Fruit fly (Drosophila melanogaster) whole organism, embryonic: ENCODE measurements around the gene CG14135.

Experiments
- CG10431 ChIP-seq: fragments of 200-800 bp; sonication (Bioruptor generic); optimal IDR thresholded peaks from 3 replicates; lab custom pipeline; 2018; ENCODE audit warnings: missing biosample characterization, mild to moderate bottlenecking, missing genetic modification characterization
- CG10462 ChIP-seq: fragments of 200-800 bp; sonication (Bioruptor generic); optimal IDR thresholded peaks from 2 replicates; lab custom pipeline; 2016; ENCODE audit warnings: missing biosample characterization, missing genetic modification characterization
- CG13296 ChIP-seq: fragments of 200-800 bp; sonication (Bioruptor generic); optimal IDR thresholded peaks from 3 replicates; lab custom pipeline; 2018; ENCODE audit warnings: missing biosample characterization, mild to moderate bottlenecking, missing genetic modification characterization
- CG13424 ChIP-seq: fragments of 200-800 bp; sonication (Bioruptor generic); optimal IDR thresholded peaks from 2 replicates; lab custom pipeline; 2019; ENCODE audit warnings: missing biosample characterization, mild to moderate bottlenecking, missing genetic modification characterization, moderate library complexity
- CG13894 ChIP-seq: fragments of 200-800 bp; sonication (Bioruptor generic); optimal IDR thresholded peaks from 3 replicates; lab custom pipeline; 2018; ENCODE audit warnings: missing biosample characterization, mild to moderate bottlenecking, missing genetic modification characterization, moderate library complexity
- CG14441 ChIP-seq: fragments of 200-800 bp; sonication (Bioruptor generic); IDR thresholded peaks from 2 replicates; pipeline ENCODE4 v1.3.6; 2022; ENCODE audit warnings: missing biosample characterization, missing genetic modification characterization
- CG15601 ChIP-seq: fragments of 200-800 bp; sonication (Bioruptor generic); optimal IDR thresholded peaks from 3 replicates; lab custom pipeline; 2019; ENCODE audit warnings: missing biosample characterization, mild to moderate bottlenecking, missing genetic modification characterization, moderate library complexity
- CG2202 ChIP-seq: fragments of 200-800 bp; sonication (Bioruptor generic); optimal IDR thresholded peaks from 2 replicates; lab custom pipeline; 2018; ENCODE audit warnings: missing biosample characterization, mild to moderate bottlenecking, missing genetic modification characterization
- CG31388 ChIP-seq: fragments of 200-800 bp; sonication (Bioruptor generic); optimal IDR thresholded peaks from 2 replicates; lab custom pipeline; 2016; ENCODE audit warnings: missing biosample characterization, missing genetic modification characterization
- CG34422 ChIP-seq: fragments of 200-800 bp; sonication (Bioruptor generic); IDR thresholded peaks from 3 replicates; pipeline ENCODE4 v1.3.6; 2022; ENCODE audit warnings: missing biosample characterization, missing genetic modification characterization
- CG6272 ChIP-seq: fragments of 200-800 bp; sonication (Bioruptor generic); IDR thresholded peaks from 2 replicates; pipeline ENCODE4 v1.3.6; 2022; ENCODE audit warnings: missing biosample characterization, missing genetic modification characterization
- CG8944 ChIP-seq: fragments of 200-800 bp; sonication (Bioruptor generic); optimal IDR thresholded peaks from 3 replicates; lab custom pipeline; 2016; ENCODE audit warnings: missing biosample characterization, missing genetic modification characterization
- Camta ChIP-seq: fragments of 200-800 bp; sonication (Bioruptor generic); optimal IDR thresholded peaks from 2 replicates; lab custom pipeline; 2016; ENCODE audit warnings: missing biosample characterization, missing genetic modification characterization
- CrebB ChIP-seq: fragments of 200-800 bp; sonication (Bioruptor generic); optimal IDR thresholded peaks from 3 replicates; lab custom pipeline; 2018; ENCODE audit warnings: missing biosample characterization, mild to moderate bottlenecking, missing genetic modification characterization
- D19A ChIP-seq: fragments of 200-800 bp; optimal IDR thresholded peaks from 3 replicates; lab custom pipeline; 2019; ENCODE audit warnings: missing biosample characterization, mild to moderate bottlenecking, missing genetic modification characterization, moderate library complexity
- Dll ChIP-seq: fragments of 200-800 bp; sonication (Bioruptor generic); IDR thresholded peaks from 4 replicates; pipeline ENCODE4 v1.3.6; 2022; ENCODE audit warnings: missing biosample characterization, missing genetic modification characterization; ENCODE audit not compliant: partially characterized antibody
- Doc3 ChIP-seq: fragments of 200-800 bp; sonication (Bioruptor generic); IDR thresholded peaks from 3 replicates; pipeline ENCODE4 v1.3.6; 2022; ENCODE audit warnings: missing biosample characterization, missing genetic modification characterization; ENCODE audit not compliant: partially characterized antibody
- Dref ChIP-seq: fragments of 200-800 bp; sonication (Bioruptor generic); IDR thresholded peaks from 2 replicates; pipeline ENCODE4 v1.3.6; 2022; ENCODE audit warnings: missing biosample characterization, missing genetic modification characterization
- Elba2 ChIP-seq: fragments of 200-800 bp; sonication (Bioruptor generic); optimal IDR thresholded peaks from 3 replicates; lab custom pipeline; 2016; ENCODE audit warnings: missing biosample characterization, missing genetic modification characterization
- Gsc ChIP-seq: fragments of 200-800 bp; sonication (Bioruptor generic); IDR thresholded peaks from 2 replicates; pipeline ENCODE4 v1.3.6; 2022; ENCODE audit warnings: missing biosample characterization, missing genetic modification characterization
- HLH3B ChIP-seq: fragments of 200-800 bp; sonication (Bioruptor generic); IDR thresholded peaks from 2 replicates; pipeline ENCODE4 v1.3.6; 2022; ENCODE audit warnings: missing biosample characterization, missing genetic modification characterization
- HLHmδ ChIP-seq: fragments of 200-800 bp; sonication (Bioruptor generic); optimal IDR thresholded peaks from 2 replicates; lab custom pipeline; 2018; ENCODE audit warnings: missing biosample characterization, mild to moderate bottlenecking, missing genetic modification characterization, moderate library complexity
- HmgZ ChIP-seq: fragments of 200-800 bp; sonication (Bioruptor generic); optimal IDR thresholded peaks from 2 replicates; lab custom pipeline; 2018; ENCODE audit warnings: missing biosample characterization, mild to moderate bottlenecking, missing genetic modification characterization
- Mes4 ChIP-seq: fragments of 200-800 bp; sonication (Bioruptor generic); optimal IDR thresholded peaks from 2 replicates; lab custom pipeline; 2016; ENCODE audit warnings: missing biosample characterization, missing genetic modification characterization
- NFAT ChIP-seq: fragments of 200-800 bp; sonication (Bioruptor generic); IDR thresholded peaks from 2 replicates; pipeline ENCODE4 v1.3.6; 2022; ENCODE audit warnings: missing biosample characterization, missing genetic modification characterization
- Nf-YB ChIP-seq: fragments of 200-800 bp; sonication (Bioruptor generic); optimal IDR thresholded peaks from 3 replicates; lab custom pipeline; 2019; ENCODE audit warnings: missing biosample characterization, mild to moderate bottlenecking, missing genetic modification characterization, moderate library complexity
- NfI ChIP-seq: fragments of 200-800 bp; sonication (Bioruptor generic); optimal IDR thresholded peaks from 3 replicates; lab custom pipeline; 2018; ENCODE audit warnings: missing biosample characterization, mild to moderate bottlenecking, missing genetic modification characterization, moderate library complexity
- Rfx ChIP-seq: fragments of 200-800 bp; sonication (Bioruptor generic); IDR thresholded peaks from 2 replicates; pipeline ENCODE4 v1.3.6; 2022; ENCODE audit warnings: missing biosample characterization, missing genetic modification characterization
- Sry-δ ChIP-seq: fragments of 200-800 bp; sonication (Bioruptor generic); optimal IDR thresholded peaks from 2 replicates; lab custom pipeline; 2016; ENCODE audit warnings: missing biosample characterization, missing genetic modification characterization
- Trl ChIP-seq, 3 experiments: fragments of >200 bp in 2 of 3; fragments of 200-800 bp in 1 of 3; sonication (Bioruptor generic) in 1 of 3; optimal IDR thresholded peaks; 2 replicates in 1 of 3; 3 replicates in 2 of 3; lab custom pipeline; 2016 to 2017; ENCODE audit warnings: missing biosample characterization in 1 of 3, missing genetic modification characterization in 1 of 3
- ap ChIP-seq: fragments of 200-800 bp; sonication (Bioruptor generic); IDR thresholded peaks from 2 replicates; pipeline ENCODE4 v1.3.6; 2022; ENCODE audit warnings: missing biosample characterization, missing genetic modification characterization
- bigmax ChIP-seq: fragments of 200-800 bp; sonication (Bioruptor generic); optimal IDR thresholded peaks from 2 replicates; lab custom pipeline; 2018; ENCODE audit warnings: missing biosample characterization, mild to moderate bottlenecking, missing genetic modification characterization
- br ChIP-seq: fragments of >200 bp; optimal IDR thresholded peaks from 2 replicates; lab custom pipeline; 2017
- cato ChIP-seq: fragments of 200-800 bp; sonication (Bioruptor generic); optimal IDR thresholded peaks from 2 replicates; lab custom pipeline; 2016; ENCODE audit warnings: missing biosample characterization, missing genetic modification characterization, borderline replicate concordance
- cg ChIP-seq: fragments of 200-800 bp; sonication (Bioruptor generic); optimal IDR thresholded peaks from 3 replicates; lab custom pipeline; 2019; ENCODE audit warnings: missing biosample characterization, mild to moderate bottlenecking, missing genetic modification characterization, moderate library complexity
- chif ChIP-seq, 2 experiments: fragments of 200-800 bp; sonication (Bioruptor generic); optimal IDR thresholded peaks; 3 replicates each; lab custom pipeline; 2016; ENCODE audit warnings: missing biosample characterization in 2 of 2, missing genetic modification characterization in 2 of 2
- crol ChIP-seq: fragments of 200-800 bp; sonication (Bioruptor generic); IDR thresholded peaks from 2 replicates; pipeline ENCODE4 v1.3.6; 2022; ENCODE audit warnings: missing biosample characterization, missing genetic modification characterization
- dysf ChIP-seq: fragments of 200-800 bp; sonication (Bioruptor generic); IDR thresholded peaks from 3 replicates; pipeline ENCODE4 v1.3.6; 2022; ENCODE audit warnings: missing biosample characterization, missing genetic modification characterization
- ems ChIP-seq: fragments of 200-800 bp; sonication (Bioruptor generic); optimal IDR thresholded peaks from 3 replicates; lab custom pipeline; 2016; ENCODE audit warnings: missing biosample characterization, missing genetic modification characterization
- en ChIP-seq: fragments of 200-800 bp; sonication (Bioruptor generic); optimal IDR thresholded peaks from 2 replicates; lab custom pipeline; 2016; ENCODE audit warnings: missing biosample characterization, missing genetic modification characterization
- mld ChIP-seq: fragments of 200-800 bp; sonication (Bioruptor generic); IDR thresholded peaks from 3 replicates; pipeline ENCODE4 v1.3.6; 2022; ENCODE audit warnings: missing biosample characterization, missing genetic modification characterization; ENCODE audit not compliant: partially characterized antibody
- peb ChIP-seq: fragments of 200-800 bp; sonication (Bioruptor generic); IDR thresholded peaks from 2 replicates; pipeline ENCODE4 v1.3.6; 2022; ENCODE audit warnings: missing biosample characterization, missing genetic modification characterization
- phol ChIP-seq: fragments of 200-800 bp; sonication (Bioruptor generic); optimal IDR thresholded peaks from 3 replicates; lab custom pipeline; 2018; ENCODE audit warnings: missing biosample characterization, mild to moderate bottlenecking, missing genetic modification characterization, moderate library complexity
- pum ChIP-seq: fragments of 200-800 bp; sonication (Bioruptor generic); optimal IDR thresholded peaks from 2 replicates; lab custom pipeline; 2016; ENCODE audit warnings: missing biosample characterization, missing genetic modification characterization
- sens ChIP-seq: fragments of 200-800 bp; sonication (Bioruptor generic); peaks from one replicate; lab custom pipeline; 2016; ENCODE audit warnings: missing biosample characterization, missing genetic modification characterization
- slp2 ChIP-seq: fragments of 200-800 bp; sonication (Bioruptor generic); optimal IDR thresholded peaks from 2 replicates; lab custom pipeline; 2016; ENCODE audit warnings: missing biosample characterization, missing genetic modification characterization
- tgo ChIP-seq: fragments of 200-800 bp; sonication (Bioruptor generic); IDR thresholded peaks from 3 replicates; pipeline ENCODE4 v1.3.6; 2022; ENCODE audit warnings: missing biosample characterization, missing genetic modification characterization
- twi ChIP-seq: fragments of 200-800 bp; optimal IDR thresholded peaks from 2 replicates; lab custom pipeline; 2019; ENCODE audit warnings: missing biosample characterization, mild to moderate bottlenecking, missing genetic modification characterization, moderate library complexity
- usp ChIP-seq: fragments of >200 bp; optimal IDR thresholded peaks from 2 replicates; lab custom pipeline; 2017; ENCODE audit warnings: missing biosample characterization, missing genetic modification characterization

The CG14135 gene

DNA sequence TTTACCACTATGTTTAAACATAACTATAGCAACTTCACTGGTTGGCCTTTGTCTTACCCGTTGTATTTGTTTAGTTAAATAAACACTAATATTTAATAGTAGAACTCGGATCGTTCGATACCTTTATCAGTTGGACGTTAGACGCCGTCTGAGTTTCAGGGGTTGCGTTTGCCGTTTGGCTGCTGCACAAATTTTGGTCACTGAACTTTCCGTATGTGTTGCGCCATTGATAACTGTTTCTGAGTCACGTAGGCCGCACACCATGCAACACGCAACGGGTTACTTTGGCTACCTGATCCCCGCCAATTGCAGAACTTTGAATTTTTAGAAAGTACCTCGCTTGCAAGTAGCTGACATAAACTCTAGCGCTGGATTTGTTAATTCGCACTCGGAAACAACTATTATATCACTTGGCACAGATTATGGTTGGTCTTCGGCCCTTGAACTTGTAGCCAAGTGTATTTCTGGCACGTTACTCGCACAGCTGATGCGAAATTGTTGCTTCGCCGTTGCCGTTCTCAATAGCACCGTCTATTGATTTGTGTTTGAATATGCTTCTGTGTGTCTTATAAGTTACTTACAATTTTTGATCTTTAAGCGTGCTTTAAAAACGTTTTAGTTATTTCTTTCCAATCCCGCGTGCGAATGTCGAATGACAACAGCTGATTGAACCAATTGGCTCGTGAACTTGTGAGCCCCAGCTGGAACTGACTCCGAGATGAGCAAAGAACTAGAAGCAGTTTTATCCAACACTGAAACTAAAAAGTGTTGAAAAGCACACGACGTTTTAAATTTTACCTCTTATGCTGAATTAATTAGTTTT lies 5.1 kb downstream of the CG14135 start, which contains the start of gene Dph1 (continued):
- peak; percentile 55 for TF ChIP-seq CG10462
- no peak for TF ChIP-seq usp (GFP tag; lab: Kevin White, UChicago)
- peak; percentile 12 for TF ChIP-seq CG31388 (GFP tag; lab: Kevin White, UChicago)
- TF ChIP-seq slp2 (GFP tag; lab: Kevin White, UChicago), result peak; percentile 82
- TF ChIP-seq tgo (GFP tag; lab: Robert Waterston, UW), result peak; percentile 87
- TF ChIP-seq Sry-δ (GFP tag; lab: Kevin White, UChicago), result peak; percentile 23
- TF ChIP-seq NfI (GFP tag; lab: Kevin White, UChicago), result peak; percentile 82
- peak; percentile 83 for TF ChIP-seq ap
- peak; percentile 98 for TF ChIP-seq sens
- peak; percentile 92 for TF ChIP-seq Elba2 (GFP tag; lab: Kevin White, UChicago)
- TF ChIP-seq pum (GFP tag; lab: Kevin White, UChicago), result peak; percentile 65
- TF ChIP-seq cato (GFP tag; lab: Kevin White, UChicago), result peak; percentile 56
- peak; percentile 67 for TF ChIP-seq CG10431 (GFP tag; lab: Kevin White, UChicago)
- no peak for TF ChIP-seq Trl (optimal IDR thresholded peaks at IDR 0.05; lab: Kevin White, UChicago)
- TF ChIP-seq Trl (GFP tag; optimal IDR thresholded peaks at IDR 0.05; lab: Kevin White, UChicago), result peak; percentile 78
- peak; percentile 65 for TF ChIP-seq CG15601 (tag; lab: Kevin White, UChicago)
- TF ChIP-seq CG34422, result peak; percentile 93
- TF ChIP-seq NFAT (GFP tag; lab: Robert Waterston, UW), result peak; percentile 85; the same call in 1 of the 2 replicates
- TF ChIP-seq mld (GFP tag; lab: Robert Waterston, UW), result no peak
- peak; percentile 15; the same call in 1 of the 3 replicates for TF ChIP-seq Doc3 (GFP tag; lab: Robert Waterston, UW)
- peak; percentile 40 for TF ChIP-seq en (GFP tag; lab: Kevin White, UChicago)
- TF ChIP-seq HLHmδ (GFP tag; lab: Kevin White, UChicago), result no peak
- peak; percentile 76 for TF ChIP-seq CG8944
- TF ChIP-seq dysf (GFP tag; lab: Robert Waterston, UW), result peak; percentile 88
- peak; percentile 75 for TF ChIP-seq CG6272 (GFP tag; lab: Robert Waterston, UW)
- peak; percentile 61 for TF ChIP-seq peb (GFP tag; lab: Robert Waterston, UW)
- TF ChIP-seq Nf-YB, result peak; percentile 54
- TF ChIP-seq CG13894, result peak; percentile 17
- no peak for TF ChIP-seq br
- no peak for TF ChIP-seq bigmax (GFP tag; lab: Kevin White, UChicago)
- peak; percentile 76 for TF ChIP-seq D19A (tag; lab: Kevin White, UChicago)
- no peak for TF ChIP-seq cg (GFP tag; lab: Kevin White, UChicago)
- peak; percentile 90 for TF ChIP-seq phol (tag; lab: Kevin White, UChicago)
- TF ChIP-seq Dll (GFP tag; lab: Robert Waterston, UW), result peak; percentile 64; the same call in 3 of the 4 replicates
- no peak for TF ChIP-seq crol (GFP tag; lab: Robert Waterston, UW)
- peak; percentile 80 for TF ChIP-seq CG13424
- peak; percentile 43 for TF ChIP-seq twi
- peak; percentile 83 for TF ChIP-seq Rfx (GFP tag; lab: Robert Waterston, UW)
- peak; percentile 69 to 85 for TF ChIP-seq chif (GFP tag; optimal IDR thresholded peaks at IDR 0.05; lab: Kevin White, UChicago)
- TF ChIP-seq CrebB (tag; lab: Kevin White, UChicago), result peak; percentile 78
- peak; percentile 79 for TF ChIP-seq ems (GFP tag; lab: Kevin White, UChicago)
- peak; percentile 90 for TF ChIP-seq CG14441 (GFP tag; lab: Robert Waterston, UW)
- TF ChIP-seq HmgZ (tag; lab: Kevin White, UChicago), result peak; percentile 71
- TF ChIP-seq Gsc (GFP tag; lab: Robert Waterston, UW), result no peak
- TF ChIP-seq Dref (GFP tag; lab: Robert Waterston, UW), result no peak
- peak; percentile 80 for TF ChIP-seq Mes4 (GFP tag; lab: Kevin White, UChicago)
- TF ChIP-seq Camta, result peak; percentile 61
- TF ChIP-seq HLH3B (GFP tag; lab: Robert Waterston, UW), result peak; percentile 84
- TF ChIP-seq CG2202 (tag; lab: Kevin White, UChicago), result peak; percentile 60
- TF ChIP-seq CG13296 (GFP tag; lab: Kevin White, UChicago), result peak; percentile 70
